Worm (Caenorhabditis elegans) whole organism, L4 larva: ENCODE data around the gene ugt-8.
A peak's percentile ranks its signal among the peaks of the same experiment; 100 is the strongest.

ENCODE experiments used
- aly-2 ChIP-seq: sonication (generic microtip); optimal IDR thresholded peaks from 2 replicates; lab custom pipeline; 2018; ENCODE audit warnings: missing biosample characterization, missing genetic modification characterization
- ama-1 ChIP-seq: fragments of 150-350 bp; optimal IDR thresholded peaks from 2 replicates; lab custom pipeline; 2014; ENCODE audit warnings: inconsistent platforms, mixed read lengths
- fos-1 ChIP-seq: fragments of 150-350 bp; optimal IDR thresholded peaks from 2 replicates; lab custom pipeline; 2014; ENCODE audit warnings: missing biosample characterization, missing genetic modification characterization
- jun-1 ChIP-seq: fragments of 150-350 bp; optimal IDR thresholded peaks from 2 replicates; lab custom pipeline; 2014; ENCODE audit warnings: missing biosample characterization, missing genetic modification reagents, missing genetic modification characterization
- lin-39 ChIP-seq: fragments of 150-350 bp; optimal IDR thresholded peaks from 2 replicates; lab custom pipeline; 2014; ENCODE audit warnings: missing biosample characterization, missing genetic modification reagents, missing genetic modification characterization
- nhr-77 ChIP-seq: fragments of 150-350 bp; optimal IDR thresholded peaks from 2 replicates; lab custom pipeline; 2014; ENCODE audit warnings: missing biosample characterization, missing genetic modification characterization
- unc-62 ChIP-seq, 3 experiments: fragments of 150-350 bp in 1 of 3; sonication (generic microtip); optimal IDR thresholded peaks in 2 of 3; peaks in 1 of 3; 1 replicate in 1 of 3; 2 replicates in 2 of 3; lab custom pipeline; 2014 to 2017; ENCODE audit warnings: missing biosample characterization in 3 of 3, missing genetic modification characterization in 3 of 3, missing genetic modification reagents in 3 of 3, missing genotype in 1 of 3

- TF ChIP-seq lin-39 (tag; lab: Kevin White, UChicago) (no peak), nhr-77 (tag; lab: Kevin White, UChicago) (no peak), jun-1 (no peak), fos-1 (no peak), unc-62 (GFP tag; optimal IDR thresholded peaks at IDR 0.05 in 1 of 2; lab: Kevin White, UChicago) (peak in 1 of 2 experiments; percentile 90), unc-62 (tag; optimal IDR thresholded peaks at IDR 0.05; lab: Kevin White, UChicago) (no peak), ama-1 (no peak), aly-2 (tag; lab: Kevin White, UChicago) (no peak)
These were observed 29.1 kb downstream of the ugt-8 start, which contains the start of gene C02E7.10 for ce11 chrV:4932814-4933213.
